Worm (Caenorhabditis elegans) whole organism, midembryonic: ENCODE data around the gene cal-3.

Experiments
- flt-1 ChIP-seq: fragments of 200-800 bp; sonication (Bioruptor generic); IDR thresholded peaks from 2 replicates; pipeline ENCODE4 v1.3.6; 2022; ENCODE audit warnings: missing genetic modification characterization, missing compliant biosample characterization
- ztf-23 ChIP-seq: fragments of 200-800 bp; sonication (Bioruptor generic); IDR thresholded peaks from 2 replicates; pipeline ENCODE4 v1.3.6; 2022; ENCODE audit warnings: missing genetic modification reagents, missing genetic modification characterization, missing compliant biosample characterization

- TF ChIP-seq flt-1 (no peak), ztf-23 (GFP tag; lab: Robert Waterston, UW) (no peak)
Measured at ce11 chrIV:3797442-3797841, 37.5 kb downstream of the cal-3 start.
